Worm (Caenorhabditis elegans) whole organism, mixed stage, embryonic: Measurements from ENCODE around the gene nhr-211.

Source experiments
- ces-1 ChIP-seq: fragments of 150-350 bp; optimal IDR thresholded peaks from 2 replicates; lab custom pipeline; 2014; ENCODE audit warnings: missing biosample characterization, missing genetic modification reagents, missing genetic modification characterization
- elt-3 ChIP-seq: fragments of 150-350 bp; optimal IDR thresholded peaks from 2 replicates; lab custom pipeline; 2014; ENCODE audit warnings: missing biosample characterization, missing genetic modification characterization
- nhr-237 ChIP-seq: fragments of 150-350 bp; optimal IDR thresholded peaks from 2 replicates; lab custom pipeline; 2014; ENCODE audit warnings: missing biosample characterization, missing genetic modification characterization
- sptf-1 ChIP-seq: sonication (generic microtip); optimal IDR thresholded peaks from 2 replicates; lab custom pipeline; 2017; ENCODE audit warnings: mild to moderate bottlenecking, missing genetic modification characterization, moderate library complexity, missing compliant biosample characterization
- unc-39 ChIP-seq: fragments of 150-350 bp; optimal IDR thresholded peaks from 2 replicates; lab custom pipeline; 2014; ENCODE audit warnings: missing biosample characterization, missing genetic modification characterization
- unc-62 ChIP-seq: fragments of 150-350 bp; optimal IDR thresholded peaks from 2 replicates; lab custom pipeline; 2014; ENCODE audit warnings: missing biosample characterization, missing genetic modification reagents, missing genetic modification characterization
- ztf-11 ChIP-seq: fragments of 150-350 bp; optimal IDR thresholded peaks from 2 replicates; lab custom pipeline; 2014; ENCODE audit warnings: missing biosample characterization, missing genetic modification characterization

DNA sequence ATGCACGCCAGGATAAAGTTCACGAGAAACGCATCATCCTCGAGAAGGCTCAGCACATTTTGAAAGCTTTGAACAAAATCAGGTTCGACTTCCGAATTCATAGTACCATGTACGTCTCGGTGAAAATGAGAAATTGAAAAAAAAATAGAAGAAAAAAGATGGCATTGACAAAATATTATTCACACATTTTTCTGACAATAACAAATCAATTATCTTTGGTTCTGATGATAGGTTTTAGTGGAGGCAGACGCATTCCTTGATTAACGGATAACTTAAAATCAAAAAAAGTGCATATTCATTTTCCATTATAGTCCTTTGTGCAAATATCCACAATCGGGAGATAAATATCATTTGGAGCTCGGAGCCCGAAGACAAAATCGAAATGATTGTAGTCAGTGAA, 34.7 kb downstream of the nhr-211 start, which contains the start of gene srw-107:
- TF ChIP-seq ztf-11 (tag; lab: Kevin White, UChicago) (no peak), unc-62 (GFP tag; lab: Kevin White, UChicago) (no peak), ces-1 (GFP tag; lab: Kevin White, UChicago) (no peak), nhr-237 (tag; lab: Kevin White, UChicago) (no peak), sptf-1 (no peak), elt-3 (tag; lab: Kevin White, UChicago) (no peak), unc-39 (no peak)
